Worm (Caenorhabditis elegans) whole organism, L1 larva: ENCODE data around the gene ugt-50.

Source experiments
- C04F5.9 ChIP-seq: sonication (generic microtip); optimal IDR thresholded peaks from 2 replicates; lab custom pipeline; 2016; ENCODE audit warnings: missing genetic modification characterization, missing compliant biosample characterization
- C16A3.4 ChIP-seq: fragments of 150-350 bp; optimal IDR thresholded peaks from 2 replicates; lab custom pipeline; 2014; ENCODE audit warnings: missing biosample characterization, missing genetic modification characterization
- C34B4.2 ChIP-seq: sonication (generic microtip); optimal IDR thresholded peaks from 2 replicates; lab custom pipeline; 2017; ENCODE audit warnings: mild to moderate bottlenecking, missing genetic modification characterization, missing compliant biosample characterization
- Y116A8C.19 ChIP-seq: sonication (generic microtip); optimal IDR thresholded peaks from 2 replicates; lab custom pipeline; 2016; ENCODE audit warnings: missing compliant biosample characterization, missing genetic modification characterization, borderline replicate concordance
- ama-1 ChIP-seq: fragments of 150-350 bp; optimal IDR thresholded peaks from 2 replicates; lab custom pipeline; 2014
- blmp-1 ChIP-seq: fragments of 150-350 bp; optimal IDR thresholded peaks from 2 replicates; lab custom pipeline; 2014; ENCODE audit warnings: missing biosample characterization, missing genetic modification characterization
- ceh-63 ChIP-seq: fragments of 200-800 bp; sonication (Bioruptor generic); optimal IDR thresholded peaks from 2 replicates; lab custom pipeline; 2018; ENCODE audit warnings: mild to moderate bottlenecking, missing genetic modification characterization, missing compliant biosample characterization
- ceh-8 ChIP-seq: fragments of 200-800 bp; sonication (Bioruptor generic); optimal IDR thresholded peaks from 2 replicates; lab custom pipeline; 2018; ENCODE audit warnings: mild to moderate bottlenecking, missing genetic modification characterization, moderate library complexity, missing compliant biosample characterization
- ceh-88 ChIP-seq: fragments of 200-800 bp; sonication (Bioruptor generic); IDR thresholded peaks from 2 replicates; pipeline ENCODE4 v1.3.6; 2022; ENCODE audit warnings: missing genetic modification characterization, missing compliant biosample characterization
- efl-1 ChIP-seq, 4 experiments: fragments of 150-350 bp; optimal IDR thresholded peaks in 3 of 4; peaks in 1 of 4; 1 replicate in 1 of 4; 2 replicates in 3 of 4; lab custom pipeline; 2014; ENCODE audit warnings: missing biosample characterization in 2 of 4, missing genetic modification characterization in 2 of 4, missing genetic modification reagents in 2 of 4
- efl-3 ChIP-seq: fragments of 200-800 bp; sonication (Bioruptor generic); optimal IDR thresholded peaks from 2 replicates; lab custom pipeline; 2018; ENCODE audit warnings: mild to moderate bottlenecking, missing genetic modification characterization, missing compliant biosample characterization
- elt-3 ChIP-seq, 6 experiments: fragments of 150-350 bp in 1 of 6; sonication (generic microtip); optimal IDR thresholded peaks; 2 replicates each; lab custom pipeline; 2017 to 2018; ENCODE audit warnings: missing biosample characterization in 6 of 6, missing genetic modification characterization in 6 of 6, inconsistent platforms in 1 of 6
- fkh-10 ChIP-seq: sonication (generic microtip); optimal IDR thresholded peaks from 2 replicates; lab custom pipeline; 2017; ENCODE audit warnings: missing biosample characterization, missing genetic modification reagents, missing genetic modification characterization
- fkh-4 ChIP-seq: sonication (generic microtip); optimal IDR thresholded peaks from 2 replicates; lab custom pipeline; 2016; ENCODE audit warnings: missing compliant biosample characterization, missing genetic modification characterization, borderline replicate concordance
- fkh-8 ChIP-seq: sonication (generic microtip); optimal IDR thresholded peaks from 2 replicates; lab custom pipeline; 2016; ENCODE audit warnings: mild to moderate bottlenecking, missing genetic modification characterization, missing compliant biosample characterization
- grh-1 ChIP-seq: fragments of 200-800 bp; sonication (Bioruptor generic); IDR thresholded peaks from 2 replicates; pipeline ENCODE4 v1.3.6; 2022; ENCODE audit warnings: missing genetic modification reagents, missing genetic modification characterization, missing compliant biosample characterization
- hpl-2 ChIP-seq: fragments of 150-350 bp; optimal IDR thresholded peaks from 2 replicates; lab custom pipeline; 2014; ENCODE audit warnings: missing biosample characterization, missing genetic modification reagents, missing genetic modification characterization
- lin-14 ChIP-seq: fragments of 200-800 bp; sonication (Bioruptor generic); optimal IDR thresholded peaks from 2 replicates; lab custom pipeline; 2018; ENCODE audit warnings: mild to moderate bottlenecking, missing genetic modification characterization, moderate library complexity, missing compliant biosample characterization
- lsy-2 ChIP-seq, 2 experiments: fragments of 150-350 bp; optimal IDR thresholded peaks; 2 replicates each; lab custom pipeline; 2014; ENCODE audit warnings: missing biosample characterization in 2 of 2, missing genetic modification characterization in 2 of 2
- mab-9 ChIP-seq: fragments of 200-800 bp; sonication (Bioruptor generic); IDR thresholded peaks from 2 replicates; pipeline ENCODE4 v1.3.6; 2022; ENCODE audit warnings: missing genetic modification reagents, missing genetic modification characterization, missing compliant biosample characterization
- mdl-1 ChIP-seq, 2 experiments: fragments of 150-350 bp; optimal IDR thresholded peaks; 2 replicates each; lab custom pipeline; 2014 to 2017; ENCODE audit warnings: missing biosample characterization in 2 of 2, missing genetic modification characterization in 2 of 2, inconsistent platforms in 1 of 2
- nhr-11 ChIP-seq: fragments of 150-350 bp; optimal IDR thresholded peaks from 2 replicates; lab custom pipeline; 2014; ENCODE audit warnings: missing biosample characterization, missing genetic modification characterization
- nhr-12 ChIP-seq: sonication (generic microtip); optimal IDR thresholded peaks from 2 replicates; lab custom pipeline; 2017; ENCODE audit warnings: missing biosample characterization, missing genetic modification characterization
- nhr-28 ChIP-seq: fragments of 150-350 bp; optimal IDR thresholded peaks from 2 replicates; lab custom pipeline; 2014; ENCODE audit warnings: missing biosample characterization, missing genetic modification characterization
- nhr-76 ChIP-seq: sonication (generic microtip); optimal IDR thresholded peaks from 2 replicates; lab custom pipeline; 2017; ENCODE audit warnings: missing biosample characterization, missing genetic modification characterization
- nhr-77 ChIP-seq: fragments of 150-350 bp; optimal IDR thresholded peaks from 2 replicates; lab custom pipeline; 2014; ENCODE audit warnings: missing biosample characterization, missing genetic modification characterization
- nhr-90 ChIP-seq: sonication (generic microtip); optimal IDR thresholded peaks from 2 replicates; lab custom pipeline; 2016; ENCODE audit warnings: mild to moderate bottlenecking, missing genetic modification characterization, missing compliant biosample characterization; ENCODE audit not compliant: poor library complexity
- pag-3 ChIP-seq: sonication (generic microtip); optimal IDR thresholded peaks from 2 replicates; lab custom pipeline; 2017; ENCODE audit warnings: missing genetic modification characterization, mild to moderate bottlenecking, missing compliant biosample characterization, antibody characterized with exemption, borderline replicate concordance; ENCODE audit not compliant: insufficient read depth
- rnt-1 ChIP-seq: sonication (generic microtip); optimal IDR thresholded peaks from 2 replicates; lab custom pipeline; 2016; ENCODE audit warnings: mild to moderate bottlenecking, missing genetic modification characterization, moderate library complexity, missing compliant biosample characterization
- sup-37 ChIP-seq: fragments of 200-800 bp; sonication (Bioruptor generic); optimal IDR thresholded peaks from 2 replicates; lab custom pipeline; 2018; ENCODE audit warnings: mild to moderate bottlenecking, missing genetic modification characterization, missing compliant biosample characterization
- tlp-1 ChIP-seq: fragments of 150-350 bp; optimal IDR thresholded peaks from 2 replicates; lab custom pipeline; 2014; ENCODE audit warnings: missing biosample characterization, missing genetic modification characterization
- unc-130 ChIP-seq: fragments of 150-350 bp; optimal IDR thresholded peaks from 2 replicates; lab custom pipeline; 2017; ENCODE audit warnings: missing biosample characterization, missing genetic modification characterization, inconsistent platforms
- unc-30 ChIP-seq: sonication (generic microtip); optimal IDR thresholded peaks from 2 replicates; lab custom pipeline; 2017; ENCODE audit warnings: missing biosample characterization, missing genetic modification characterization
- xbp-1 ChIP-seq: sonication (generic microtip); optimal IDR thresholded peaks from 2 replicates; lab custom pipeline; 2016; ENCODE audit warnings: missing genetic modification characterization, missing compliant biosample characterization
- zip-4 ChIP-seq: fragments of 200-800 bp; sonication (Bioruptor generic); optimal IDR thresholded peaks from 2 replicates; lab custom pipeline; 2018; ENCODE audit warnings: mild to moderate bottlenecking, missing genetic modification characterization, moderate library complexity, missing compliant biosample characterization

Gene ugt-50

DNA sequence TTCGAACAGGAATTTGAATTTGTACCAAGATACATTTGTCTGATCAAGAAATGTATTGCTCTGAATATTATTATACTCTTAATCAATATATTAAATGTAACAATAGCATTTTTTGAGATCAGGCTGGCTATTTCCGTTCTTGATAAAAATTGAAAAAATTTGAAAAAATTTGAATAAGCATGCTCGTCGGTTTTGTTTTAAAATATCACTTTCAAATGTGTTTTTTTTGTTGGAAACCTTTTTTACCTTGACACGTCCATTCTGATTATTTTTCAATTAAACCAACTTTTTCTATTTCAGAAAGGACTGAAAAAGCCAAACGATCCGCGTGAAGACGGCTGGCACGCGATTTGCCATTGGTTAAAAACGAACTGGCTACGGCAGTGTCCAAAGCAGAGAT is 12.8 kb upstream of the ugt-50 start, which contains the start of gene adt-1:
adt-1 (plus strand) TSS at position 301 of the 400 bp plus-strand sequence.
- TF ChIP-seq tlp-1 (tag; lab: Kevin White, UChicago) (no peak), ceh-63 (GFP tag; lab: Kevin White, UChicago) (no peak), blmp-1 (tag; lab: Kevin White, UChicago) (no peak), C16A3.4 (tag; lab: Kevin White, UChicago) (no peak), zip-4 (GFP tag; lab: Kevin White, UChicago) (no peak), lsy-2 (tag; optimal IDR thresholded peaks at IDR 0.05; lab: Kevin White, UChicago) (no peak), nhr-76 (tag; lab: Kevin White, UChicago) (no peak), nhr-12 (tag; lab: Kevin White, UChicago) (no peak), ama-1 (lab: Kevin White, UChicago) (no peak), ceh-88 (no peak), efl-3 (GFP tag; lab: Kevin White, UChicago) (no peak), sup-37 (GFP tag; lab: Kevin White, UChicago) (no peak), nhr-28 (no peak), unc-130 (tag; lab: Kevin White, UChicago) (no peak), nhr-11 (no peak), nhr-77 (tag; lab: Kevin White, UChicago) (no peak)

DNA sequence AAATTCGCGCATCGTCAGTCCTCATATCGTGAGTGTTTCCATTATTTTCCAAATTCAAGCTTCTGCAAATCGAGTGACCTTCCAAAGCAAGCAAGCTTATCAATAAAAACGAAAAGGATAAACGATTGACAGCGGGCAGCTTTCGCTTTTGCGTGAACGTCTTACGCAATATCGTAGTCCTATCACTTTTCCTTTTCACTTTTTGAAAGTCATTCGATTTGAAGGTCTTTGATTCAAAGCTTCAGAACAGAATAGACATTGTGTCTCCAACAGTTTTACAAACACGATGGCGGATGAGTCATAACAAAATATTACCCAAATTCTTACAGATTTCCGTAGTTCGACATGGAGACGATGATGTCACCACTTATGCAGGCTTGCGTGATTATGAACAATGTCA is 11.8 kb upstream of the ugt-50 start:
- no peak for TF ChIP-seq fkh-10 (GFP tag; lab: Kevin White, UChicago)
- no peak for TF ChIP-seq mab-9
- TF ChIP-seq fkh-4 (tag; lab: Kevin White, UChicago): no peak
- no peak for TF ChIP-seq sup-37 (GFP tag; lab: Kevin White, UChicago)
- TF ChIP-seq hpl-2 (GFP tag; lab: Kevin White, UChicago): no peak
- TF ChIP-seq blmp-1 (tag; lab: Kevin White, UChicago): peak; percentile 98
- TF ChIP-seq unc-130 (tag; lab: Kevin White, UChicago): no peak

DNA sequence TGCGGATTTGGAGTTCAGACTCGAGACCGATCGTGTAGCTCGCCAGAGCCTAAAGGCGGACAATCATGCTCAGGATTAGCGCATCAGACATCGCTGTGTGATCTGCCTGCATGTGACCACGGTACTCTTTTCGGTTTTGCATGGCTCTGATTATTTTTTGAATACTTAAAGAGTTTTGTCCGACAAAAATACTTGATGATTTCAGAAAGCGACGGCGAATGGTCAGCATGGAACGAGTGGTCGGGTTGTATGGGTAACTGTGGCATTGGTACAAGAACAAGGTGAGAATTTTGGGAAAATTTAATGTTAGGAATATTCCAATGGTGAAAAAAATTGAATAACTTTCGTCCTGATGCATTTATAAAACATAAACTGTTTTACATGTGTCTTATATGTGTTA is 3.9 kb upstream of the ugt-50 start:
- TF ChIP-seq efl-1 (optimal IDR thresholded peaks at IDR 0.05; lab: Kevin White, UChicago) (no peak), efl-1 (GFP tag; optimal IDR thresholded peaks at IDR 0.05 in 1 of 2; lab: Kevin White, UChicago) (peak in 1 of 2 experiments; percentile 3), mab-9 (no peak), rnt-1 (tag; lab: Kevin White, UChicago) (no peak), nhr-11 (no peak)

DNA sequence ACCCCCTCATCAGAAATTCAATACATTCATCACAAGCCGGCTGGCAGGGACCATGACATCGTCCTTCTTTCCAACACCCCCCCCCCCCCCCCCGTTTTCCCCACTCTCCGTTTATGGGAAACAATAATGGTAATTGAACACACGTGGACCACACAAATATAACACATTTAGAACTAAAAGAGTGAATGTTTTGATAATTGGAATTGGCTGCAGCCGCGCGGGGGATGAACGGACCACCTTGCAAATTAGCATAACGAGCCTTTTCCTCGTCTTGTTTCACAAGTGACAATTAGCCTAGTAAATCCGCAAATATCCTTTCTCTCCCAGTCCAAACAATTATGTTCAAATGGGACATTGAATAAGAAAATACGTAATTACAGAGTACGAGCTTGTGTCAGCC is 2.7 kb upstream of the ugt-50 start:
- TF ChIP-seq xbp-1 (tag; lab: Kevin White, UChicago): no peak
- no peak for TF ChIP-seq C34B4.2
- TF ChIP-seq lin-14 (GFP tag; lab: Kevin White, UChicago): peak; percentile 37
- no peak for TF ChIP-seq elt-3 (tag; optimal IDR thresholded peaks at IDR 0.05; lab: Kevin White, UChicago)
- no peak for TF ChIP-seq pag-3 (tag; lab: Kevin White, UChicago)
- TF ChIP-seq efl-1 (optimal IDR thresholded peaks at IDR 0.05; lab: Kevin White, UChicago): no peak
- no peak for TF ChIP-seq efl-1 (GFP tag; optimal IDR thresholded peaks at IDR 0.05 in 1 of 2; lab: Kevin White, UChicago)
- TF ChIP-seq unc-30 (tag; lab: Kevin White, UChicago): no peak
- no peak for TF ChIP-seq nhr-90
- no peak for TF ChIP-seq Y116A8C.19
- TF ChIP-seq mdl-1 (tag; optimal IDR thresholded peaks at IDR 0.05; lab: Kevin White, UChicago): no peak
- TF ChIP-seq zip-4 (GFP tag; lab: Kevin White, UChicago): no peak
- TF ChIP-seq ceh-88: no peak
- no peak for TF ChIP-seq hpl-2 (GFP tag; lab: Kevin White, UChicago)
- no peak for TF ChIP-seq fkh-8 (tag; lab: Kevin White, UChicago)
- TF ChIP-seq C04F5.9 (tag; lab: Kevin White, UChicago): no peak
- peak; percentile 53 for TF ChIP-seq ceh-8 (GFP tag; lab: Kevin White, UChicago)
- TF ChIP-seq grh-1 (GFP tag; lab: Robert Waterston, UW): no peak
- TF ChIP-seq, all 84 proteins: peak for 2
